Fruit fly (Drosophila melanogaster) whole organism, prepupa: ENCODE measurements around the gene rsh.

Source experiments
- CG10631 ChIP-seq: fragments of 200-800 bp; sonication (Bioruptor generic); optimal IDR thresholded peaks from 2 replicates; lab custom pipeline; 2016; ENCODE audit warnings: missing biosample characterization, missing genetic modification characterization
- CG10669 ChIP-seq: fragments of 200-800 bp; sonication (Bioruptor generic); optimal IDR thresholded peaks from 3 replicates; lab custom pipeline; 2018; ENCODE audit warnings: missing biosample characterization, mild to moderate bottlenecking, missing genetic modification characterization, moderate library complexity
- CG11294 ChIP-seq: fragments of 200-800 bp; sonication (Bioruptor generic); IDR thresholded peaks from 2 replicates; pipeline ENCODE4 v1.3.6; 2022; ENCODE audit warnings: missing biosample characterization, missing genetic modification characterization
- CG11902 ChIP-seq: fragments of 200-800 bp; sonication (Bioruptor generic); optimal IDR thresholded peaks from 3 replicates; lab custom pipeline; 2016; ENCODE audit warnings: missing biosample characterization, missing genetic modification characterization
- CG15336 ChIP-seq: fragments of 200-800 bp; sonication (Bioruptor generic); IDR thresholded peaks from 2 replicates; pipeline ENCODE4 v1.3.6; 2022; ENCODE audit warnings: missing biosample characterization, missing genetic modification characterization
- CG1621 ChIP-seq: fragments of 200-800 bp; sonication (Bioruptor generic); optimal IDR thresholded peaks from 3 replicates; lab custom pipeline; 2018; ENCODE audit warnings: missing biosample characterization, mild to moderate bottlenecking, missing genetic modification characterization
- CG16779 ChIP-seq: fragments of 200-800 bp; sonication (Bioruptor generic); optimal IDR thresholded peaks from 3 replicates; lab custom pipeline; 2017; ENCODE audit warnings: missing biosample characterization, mild to moderate bottlenecking, missing genetic modification characterization
- CG3032 ChIP-seq: fragments of 200-800 bp; optimal IDR thresholded peaks from 2 replicates; lab custom pipeline; 2019; ENCODE audit warnings: missing biosample characterization, mild to moderate bottlenecking, missing genetic modification characterization, moderate library complexity
- CG31627 ChIP-seq: fragments of 200-800 bp; sonication (Bioruptor generic); optimal IDR thresholded peaks from 3 replicates; lab custom pipeline; 2016; ENCODE audit warnings: missing biosample characterization, missing genetic modification characterization
- CG32006 ChIP-seq: fragments of 200-800 bp; sonication (Bioruptor generic); optimal IDR thresholded peaks from 3 replicates; lab custom pipeline; 2017; ENCODE audit warnings: missing biosample characterization, mild to moderate bottlenecking, missing genetic modification characterization
- CG34406 ChIP-seq: fragments of 200-800 bp; sonication (Bioruptor generic); optimal IDR thresholded peaks from 3 replicates; lab custom pipeline; 2016; ENCODE audit warnings: missing biosample characterization, missing genetic modification characterization
- CG3919 ChIP-seq: fragments of 200-800 bp; sonication (Bioruptor generic); optimal IDR thresholded peaks from 3 replicates; lab custom pipeline; 2016; ENCODE audit warnings: missing biosample characterization, missing genetic modification characterization
- CG6163 ChIP-seq: fragments of 200-800 bp; sonication (Bioruptor generic); IDR thresholded peaks from 3 replicates; pipeline ENCODE4 v1.3.6; 2022; ENCODE audit warnings: missing biosample characterization, missing genetic modification characterization
- CG6276 ChIP-seq: fragments of 200-800 bp; sonication (Bioruptor generic); optimal IDR thresholded peaks from 2 replicates; lab custom pipeline; 2017; ENCODE audit warnings: missing biosample characterization, mild to moderate bottlenecking, missing genetic modification characterization
- CG6854 ChIP-seq: fragments of 200-800 bp; sonication (Bioruptor generic); optimal IDR thresholded peaks from 2 replicates; lab custom pipeline; 2017; ENCODE audit warnings: missing biosample characterization, mild to moderate bottlenecking, missing genetic modification characterization
- CG8119 ChIP-seq: fragments of 200-800 bp; sonication (Bioruptor generic); IDR thresholded peaks from 3 replicates; pipeline ENCODE4 v1.3.6; 2022; ENCODE audit warnings: missing biosample characterization, missing genetic modification characterization
- CG8319 ChIP-seq: fragments of 200-800 bp; sonication (Bioruptor generic); optimal IDR thresholded peaks from 3 replicates; lab custom pipeline; 2016; ENCODE audit warnings: missing biosample characterization, missing genetic modification characterization
- CG8632 ChIP-seq: fragments of 200-800 bp; sonication (Bioruptor generic); optimal IDR thresholded peaks from 3 replicates; lab custom pipeline; 2016; ENCODE audit warnings: missing biosample characterization, missing genetic modification characterization
- CG9139 ChIP-seq: fragments of 200-800 bp; sonication (Bioruptor generic); optimal IDR thresholded peaks from 3 replicates; lab custom pipeline; 2017; ENCODE audit warnings: missing biosample characterization, mild to moderate bottlenecking, missing genetic modification characterization
- Eip75B ChIP-seq: fragments of 200-800 bp; sonication (Bioruptor generic); optimal IDR thresholded peaks from 3 replicates; lab custom pipeline; 2016; ENCODE audit warnings: missing biosample characterization, missing genetic modification characterization
- Eip78C ChIP-seq: fragments of 200-800 bp; sonication (Bioruptor generic); peaks from one replicate; lab custom pipeline; 2016; ENCODE audit warnings: missing biosample characterization, missing genetic modification characterization
- Hr39 ChIP-seq: fragments of 200-800 bp; sonication (Bioruptor generic); optimal IDR thresholded peaks from 2 replicates; lab custom pipeline; 2016; ENCODE audit warnings: missing biosample characterization, missing genetic modification characterization
- Hr4 ChIP-seq: fragments of 200-800 bp; sonication (Bioruptor generic); optimal IDR thresholded peaks from 3 replicates; lab custom pipeline; 2016; ENCODE audit warnings: missing biosample characterization, missing genetic modification characterization
- Met ChIP-seq: fragments of 200-800 bp; sonication (Bioruptor generic); optimal IDR thresholded peaks from 3 replicates; lab custom pipeline; 2016; ENCODE audit warnings: missing biosample characterization, missing genetic modification characterization
- OdsH ChIP-seq: fragments of 200-800 bp; sonication (Bioruptor generic); optimal IDR thresholded peaks from 3 replicates; lab custom pipeline; 2016; ENCODE audit warnings: missing biosample characterization, missing genetic modification characterization
- Smox ChIP-seq: fragments of 200-800 bp; sonication (Bioruptor generic); optimal IDR thresholded peaks from 3 replicates; lab custom pipeline; 2016; ENCODE audit warnings: missing biosample characterization, missing genetic modification characterization
- Sox102F ChIP-seq: fragments of 200-800 bp; sonication (Bioruptor generic); optimal IDR thresholded peaks from 2 replicates; lab custom pipeline; 2016; ENCODE audit warnings: missing biosample characterization, mild to moderate bottlenecking, missing genetic modification characterization
- Sox14 ChIP-seq: fragments of 200-800 bp; sonication (Bioruptor generic); optimal IDR thresholded peaks from 3 replicates; lab custom pipeline; 2016; ENCODE audit warnings: missing biosample characterization, missing genetic modification characterization
- Sox15 ChIP-seq: fragments of 200-800 bp; sonication (Bioruptor generic); optimal IDR thresholded peaks from 3 replicates; lab custom pipeline; 2016; ENCODE audit warnings: missing biosample characterization, missing genetic modification characterization
- acj6 ChIP-seq: fragments of 200-800 bp; sonication (Bioruptor generic); optimal IDR thresholded peaks from 3 replicates; lab custom pipeline; 2016; ENCODE audit warnings: missing biosample characterization, missing genetic modification characterization
- cyc ChIP-seq: fragments of 200-800 bp; sonication (Bioruptor generic); optimal IDR thresholded peaks from 3 replicates; lab custom pipeline; 2016; ENCODE audit warnings: missing biosample characterization, missing genetic modification characterization
- dac ChIP-seq: fragments of 200-800 bp; sonication (Bioruptor generic); optimal IDR thresholded peaks from 2 replicates; lab custom pipeline; 2017; ENCODE audit warnings: missing biosample characterization, mild to moderate bottlenecking, missing genetic modification characterization
- dsx ChIP-seq: fragments of 200-800 bp; optimal IDR thresholded peaks from 3 replicates; lab custom pipeline; 2019; ENCODE audit warnings: missing biosample characterization, mild to moderate bottlenecking, missing genetic modification characterization, moderate library complexity; ENCODE audit not compliant: poor library complexity, severe bottlenecking
- eg ChIP-seq: fragments of 200-800 bp; sonication (Bioruptor generic); IDR thresholded peaks from 3 replicates; pipeline ENCODE4 v1.3.6; 2022; ENCODE audit warnings: missing biosample characterization, missing genetic modification characterization
- esn ChIP-seq: fragments of 200-800 bp; sonication (Bioruptor generic); optimal IDR thresholded peaks from 2 replicates; lab custom pipeline; 2016; ENCODE audit warnings: missing biosample characterization, mild to moderate bottlenecking, missing genetic modification characterization, moderate library complexity
- fd85E ChIP-seq: fragments of 200-800 bp; sonication (Bioruptor generic); optimal IDR thresholded peaks from 3 replicates; lab custom pipeline; 2016; ENCODE audit warnings: missing biosample characterization, missing genetic modification characterization
- fkh ChIP-seq: fragments of 200-800 bp; sonication (Bioruptor generic); optimal IDR thresholded peaks from 3 replicates; lab custom pipeline; 2017; ENCODE audit warnings: missing biosample characterization, mild to moderate bottlenecking, missing genetic modification characterization, moderate library complexity
- lz ChIP-seq: fragments of 200-800 bp; sonication (Bioruptor generic); optimal IDR thresholded peaks from 3 replicates; lab custom pipeline; 2016; ENCODE audit warnings: missing biosample characterization, missing genetic modification characterization
- net ChIP-seq: fragments of 200-800 bp; sonication (Bioruptor generic); optimal IDR thresholded peaks from 3 replicates; lab custom pipeline; 2016; ENCODE audit warnings: missing biosample characterization, missing genetic modification characterization
- pdm3 ChIP-seq: fragments of 200-800 bp; sonication (Bioruptor generic); optimal IDR thresholded peaks from 3 replicates; lab custom pipeline; 2016; ENCODE audit warnings: missing biosample characterization, missing genetic modification characterization
- spab ChIP-seq: fragments of 200-800 bp; sonication (Bioruptor generic); optimal IDR thresholded peaks from 2 replicates; lab custom pipeline; 2017; ENCODE audit warnings: missing biosample characterization, mild to moderate bottlenecking, missing genetic modification characterization, missing genetic modification reagents
- ss ChIP-seq, 2 experiments: fragments of 200-800 bp; sonication (Bioruptor generic); optimal IDR thresholded peaks; 2 replicates in 1 of 2; 3 replicates in 1 of 2; lab custom pipeline; 2017 to 2018; ENCODE audit warnings: mild to moderate bottlenecking in 2 of 2, missing biosample characterization in 2 of 2, missing genetic modification characterization in 2 of 2, moderate library complexity in 1 of 2
- svp ChIP-seq: fragments of 200-800 bp; sonication (Bioruptor generic); peaks from one replicate; lab custom pipeline; 2016; ENCODE audit warnings: missing biosample characterization, missing genetic modification characterization
- topi ChIP-seq: fragments of 200-800 bp; sonication (Bioruptor generic); optimal IDR thresholded peaks from 3 replicates; lab custom pipeline; 2016; ENCODE audit warnings: missing biosample characterization, missing genetic modification characterization
- vri ChIP-seq: fragments of 200-800 bp; sonication (Bioruptor generic); optimal IDR thresholded peaks from 3 replicates; lab custom pipeline; 2016; ENCODE audit warnings: missing biosample characterization, mild to moderate bottlenecking, missing genetic modification characterization

The rsh gene

DNA sequence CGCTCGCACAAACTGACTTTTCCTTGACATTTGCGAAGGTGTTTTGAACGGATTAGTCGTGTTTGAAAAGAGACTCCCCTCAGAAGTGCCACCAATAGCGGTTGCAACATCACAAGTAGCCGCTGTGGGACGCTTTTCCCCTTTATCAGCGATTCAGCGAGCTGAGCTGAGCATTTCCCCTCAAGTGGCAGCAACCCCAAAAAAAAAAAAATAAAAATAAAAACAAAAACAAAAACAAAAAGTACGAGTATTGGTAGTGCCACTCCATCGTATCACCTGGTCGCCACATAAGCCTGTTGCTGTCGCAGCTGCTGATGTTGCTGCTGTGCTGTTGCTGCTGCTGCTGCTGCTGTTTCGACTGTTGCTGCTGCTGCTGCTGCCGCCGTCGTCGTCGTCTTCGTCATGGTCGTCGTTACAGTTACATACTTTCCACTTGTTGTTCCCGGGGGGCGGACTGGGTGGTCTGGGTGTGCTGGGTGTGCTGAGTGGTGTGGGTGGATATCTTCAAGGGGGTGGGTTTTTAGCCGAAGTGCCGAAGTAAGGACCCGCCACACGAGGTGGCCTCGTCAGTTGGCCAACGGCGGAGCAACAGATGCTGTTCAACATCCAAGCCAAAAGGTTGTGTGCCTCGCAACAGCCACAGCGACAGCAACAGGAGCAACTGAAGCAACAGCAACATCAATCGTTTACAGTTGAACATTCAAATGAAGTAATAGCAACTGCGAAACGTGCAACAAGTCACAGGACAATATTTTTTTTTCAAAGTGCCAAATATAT, at the start of gene rsh:
rsh (plus strand) TSS at position 591 of the 777 bp plus-strand sequence.
- TF ChIP-seq eg (GFP tag; lab: Robert Waterston, UW), result peak; percentile 35; the same call in 1 of the 3 replicates
- peak; percentile 43; the same call in 1 of the 3 replicates for TF ChIP-seq CG6163
- TF ChIP-seq CG11294 (GFP tag; lab: Robert Waterston, UW), result no peak
- no peak for TF ChIP-seq cyc
- no peak for TF ChIP-seq topi (GFP tag; lab: Kevin White, UChicago)
- TF ChIP-seq OdsH (GFP tag; lab: Kevin White, UChicago), result no peak
- TF ChIP-seq CG10631 (GFP tag; lab: Kevin White, UChicago), result no peak
- no peak for TF ChIP-seq Hr4
- no peak for TF ChIP-seq Eip75B (GFP tag; lab: Kevin White, UChicago)
- no peak for TF ChIP-seq CG3919 (GFP tag; lab: Kevin White, UChicago)
- TF ChIP-seq Smox, result no peak
- TF ChIP-seq Sox102F (GFP tag; lab: Kevin White, UChicago), result no peak
- 0 out of 3 replicates have a peak, but pooled peaks have one; percentile 25 for TF ChIP-seq CG8119 (GFP tag; lab: Robert Waterston, UW)
- no peak for TF ChIP-seq net (GFP tag; lab: Kevin White, UChicago)
- TF ChIP-seq, all 60 proteins: peak for 3

- no peak for TF ChIP-seq ss (GFP tag; optimal IDR thresholded peaks at IDR 0.05; lab: Kevin White, UChicago)
- no peak for TF ChIP-seq CG8119 (GFP tag; lab: Robert Waterston, UW)
- no peak for TF ChIP-seq fd85E
- no peak for TF ChIP-seq CG16779
- TF ChIP-seq CG8632 (GFP tag; lab: Kevin White, UChicago), result no peak
- TF ChIP-seq CG8319 (GFP tag; lab: Kevin White, UChicago), result no peak
- TF ChIP-seq CG34406 (GFP tag; lab: Kevin White, UChicago), result no peak
- TF ChIP-seq, all 60 proteins: peak for 0
Measured at dm6 chrX:12939021-12939420, 49.4 kb upstream of the rsh start.

DNA sequence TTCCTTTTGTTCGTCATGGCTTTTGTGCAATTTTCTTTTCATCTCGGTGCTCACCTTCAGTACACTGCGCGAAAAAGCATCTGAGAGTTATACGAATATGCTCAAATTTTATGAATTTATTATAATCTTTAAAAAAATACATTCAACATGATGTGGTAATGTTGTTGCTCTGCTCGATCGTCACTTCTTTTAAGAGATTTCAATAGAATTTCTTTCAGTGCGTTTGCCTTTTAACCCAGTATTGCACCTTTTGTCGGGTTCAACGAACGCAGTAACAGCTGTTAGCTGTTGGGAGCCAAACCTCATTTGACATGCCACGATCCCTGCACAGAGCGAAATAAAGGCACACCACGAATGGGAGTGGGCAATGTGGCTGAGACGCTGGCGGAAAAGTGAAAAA, 48.5 kb upstream of the rsh start:
- TF ChIP-seq OdsH (GFP tag; lab: Kevin White, UChicago) (peak; percentile 24), CG1621 (no peak), CG31627 (GFP tag; lab: Kevin White, UChicago) (peak; percentile 8), spab (GFP tag; lab: Kevin White, UChicago) (peak; percentile 18), vri (GFP tag; lab: Kevin White, UChicago) (no peak), CG11294 (GFP tag; lab: Robert Waterston, UW) (no peak), Smox (peak; percentile 18), lz (GFP tag; lab: Kevin White, UChicago) (peak; percentile 17), CG9139 (GFP tag; lab: Kevin White, UChicago) (no peak), CG10669 (GFP tag; lab: Kevin White, UChicago) (peak; percentile 16), dac (GFP tag; lab: Kevin White, UChicago) (no peak), Sox102F (GFP tag; lab: Kevin White, UChicago) (no peak), CG3032 (peak; percentile 23), CG8119 (GFP tag; lab: Robert Waterston, UW) (no peak), ss (GFP tag; optimal IDR thresholded peaks at IDR 0.05; lab: Kevin White, UChicago) (peak in 1 of 2 experiments; percentile 4), Hr4 (peak; percentile 1), CG6854 (GFP tag; lab: Kevin White, UChicago) (no peak), CG6276 (no peak), CG8319 (GFP tag; lab: Kevin White, UChicago) (no peak), esn (peak; percentile 19), Sox15 (GFP tag; lab: Kevin White, UChicago) (no peak), CG34406 (GFP tag; lab: Kevin White, UChicago) (no peak), fkh (GFP tag; lab: Kevin White, UChicago) (no peak), CG32006 (GFP tag; lab: Kevin White, UChicago) (no peak), CG11902 (GFP tag; lab: Kevin White, UChicago) (no peak), CG15336 (GFP tag; lab: Robert Waterston, UW) (no peak), Eip78C (GFP tag; lab: Kevin White, UChicago) (peak; percentile 55), fd85E (no peak), CG3919 (GFP tag; lab: Kevin White, UChicago) (peak; percentile 3), Hr39 (GFP tag; lab: Kevin White, UChicago) (peak; percentile 6), Met (GFP tag; lab: Kevin White, UChicago) (peak; percentile 25), pdm3 (peak; percentile 23), dsx (GFP tag; lab: Kevin White, UChicago) (no peak), svp (GFP tag; lab: Kevin White, UChicago) (peak; percentile 57), topi (GFP tag; lab: Kevin White, UChicago) (peak; percentile 41), Sox14 (GFP tag; lab: Kevin White, UChicago) (peak; percentile 0), acj6 (GFP tag; lab: Kevin White, UChicago) (peak; percentile 13)
